Fruit fly (Drosophila melanogaster) ovary, adult (tissue): Measurements from ENCODE around the gene CG33721.
A peak's percentile ranks its signal among the peaks of the same experiment; 100 is the strongest.

Experiments used
- CG17801 ChIP-seq: fragments of 200-800 bp; optimal IDR thresholded peaks from 2 replicates; lab custom pipeline; 2019; ENCODE audit warnings: missing biosample characterization, mild to moderate bottlenecking, missing genetic modification characterization, moderate library complexity; ENCODE audit not compliant: partially characterized antibody

Gene CG33721

dm6 chr3R:22351396-22351795, 20.5 kb downstream of the CG33721 start, which contains the start of gene rdhB:
TSS of gene rdhB (plus strand) at chr3R:22351696.
- no peak for TF ChIP-seq CG17801 (GFP tag; lab: Kevin White, UChicago)

dm6 chr3R:22356464-22357410, 25.9 kb downstream of the CG33721 start, which contains the start of gene Sar1:
TSS of gene Sar1 (plus strand) at chr3R:22356685.
- peak; percentile 14 for TF ChIP-seq CG17801 (GFP tag; lab: Kevin White, UChicago)

- TF ChIP-seq CG17801 (GFP tag; lab: Kevin White, UChicago): no peak
These were observed 27.1 kb downstream of the CG33721 start for dm6 chr3R:22357942-22358341.

dm6 chr3R:22358810-22359209, 27.9 kb downstream of the CG33721 start:
- no peak for TF ChIP-seq CG17801 (GFP tag; lab: Kevin White, UChicago)

dm6 chr3R:22362218-22362907, 31.5 kb downstream of the CG33721 start, which contains the start of the genes JMJD6, CG7071 and Muted:
TSS of gene JMJD6 (minus strand) at chr3R:22362371.
TSS of gene CG7071 (plus strand) at chr3R:22362620.
TSS of gene Muted (plus strand) at chr3R:22362620.
- peak; percentile 82 for TF ChIP-seq CG17801 (GFP tag; lab: Kevin White, UChicago)

- peak; percentile 26 for TF ChIP-seq CG17801 (GFP tag; lab: Kevin White, UChicago)
These were observed 34.9 kb downstream of the CG33721 start, which contains the start of gene CG5382 for dm6 chr3R:22365660-22366195. TSS of gene CG5382 (minus strand) at chr3R:22365983.

- peak; percentile 87 for TF ChIP-seq CG17801 (GFP tag; lab: Kevin White, UChicago)
These were observed 36.5 kb downstream of the CG33721 start, which contains the start of the genes Polr3F and PyK for dm6 chr3R:22367126-22368076. TSS of gene Polr3F (minus strand) at chr3R:22367373. TSS of gene PyK (plus strand) at chr3R:22367536.

dm6 chr3R:22368077-22368776, 37.4 kb downstream of the CG33721 start:
- no peak for TF ChIP-seq CG17801 (GFP tag; lab: Kevin White, UChicago)

- no peak for TF ChIP-seq CG17801 (GFP tag; lab: Kevin White, UChicago)
These were observed 37.9 kb downstream of the CG33721 start for dm6 chr3R:22368777-22369214.

- no peak for TF ChIP-seq CG17801 (GFP tag; lab: Kevin White, UChicago)
These were observed 41.7 kb downstream of the CG33721 start, which contains the start of gene CG7069 for dm6 chr3R:22372535-22372934. TSS of gene CG7069 (plus strand) at chr3R:22372835.

- TF ChIP-seq CG17801 (GFP tag; lab: Kevin White, UChicago): peak; percentile 44
These were observed 44.8 kb downstream of the CG33721 start, which contains the start of gene CG18596 for dm6 chr3R:22375674-22376073. TSS of gene CG18596 (plus strand) at chr3R:22375923.

- no peak for TF ChIP-seq CG17801 (GFP tag; lab: Kevin White, UChicago)
These were observed 49.1 kb downstream of the CG33721 start, which contains the start of gene CG34149 for dm6 chr3R:22379942-22380341. TSS of gene CG34149 (plus strand) at chr3R:22380128.

- TF ChIP-seq CG17801 (GFP tag; lab: Kevin White, UChicago): no peak
These were observed 50.2 kb downstream of the CG33721 start, which contains the start of gene CG43342 for dm6 chr3R:22381077-22381476. TSS of gene CG43342 (plus strand) at chr3R:22381340.
